Worm (Caenorhabditis elegans) whole organism, midembryonic: Measurements from ENCODE around the gene F45E6.1.

ENCODE experiments used
- T22C8.4 ChIP-seq: fragments of 200-800 bp; sonication (Bioruptor generic); IDR thresholded peaks from 2 replicates; pipeline ENCODE4 v1.3.6; 2022; ENCODE audit warnings: missing genetic modification characterization, missing compliant biosample characterization
- flt-1 ChIP-seq: fragments of 200-800 bp; sonication (Bioruptor generic); IDR thresholded peaks from 2 replicates; pipeline ENCODE4 v1.3.6; 2022; ENCODE audit warnings: missing genetic modification characterization, missing compliant biosample characterization
- tab-1 ChIP-seq: fragments of 200-800 bp; sonication (Bioruptor generic); IDR thresholded peaks from 2 replicates; pipeline ENCODE4 v1.3.6; 2022; ENCODE audit warnings: missing genetic modification characterization, missing compliant biosample characterization
- ztf-29 ChIP-seq: fragments of 200-800 bp; sonication (Bioruptor generic); IDR thresholded peaks from 2 replicates; pipeline ENCODE4 v1.3.6; 2022; ENCODE audit warnings: missing genetic modification reagents, missing genetic modification characterization, missing compliant biosample characterization

DNA sequence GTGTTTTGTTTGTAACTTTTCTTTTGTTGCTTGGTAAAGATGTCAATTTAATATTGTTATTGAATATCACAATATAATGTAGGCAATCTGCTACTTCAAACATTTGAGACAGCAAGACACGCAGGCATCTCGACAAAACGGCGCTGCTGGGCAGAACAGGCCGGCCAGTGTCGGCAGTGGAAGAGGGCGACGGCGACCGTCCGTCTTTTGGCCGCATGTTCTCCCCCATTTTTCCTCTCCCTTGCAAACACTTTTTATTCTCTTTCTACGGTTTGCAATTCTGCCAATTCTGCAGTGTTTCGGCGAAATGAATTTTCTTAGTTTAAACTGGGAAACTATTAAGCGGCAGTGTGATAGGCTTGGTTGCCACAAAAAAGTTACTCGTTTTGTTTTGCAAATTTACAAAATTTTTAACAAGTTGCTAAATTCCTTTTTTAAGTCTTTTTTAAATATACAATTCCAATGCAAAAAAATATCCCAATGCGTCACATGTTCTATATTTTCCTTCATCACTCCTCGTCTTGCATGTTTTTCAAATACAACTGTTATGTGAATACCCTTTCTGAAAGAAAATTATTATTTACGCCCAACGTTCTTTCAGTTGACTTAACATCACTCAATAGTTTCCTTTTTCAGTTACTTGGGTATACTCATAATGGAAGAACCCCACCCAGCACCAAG, 27.8 kb downstream of the F45E6.1 start, which contains the start of gene T18D3.6:
- TF ChIP-seq T22C8.4 (no peak), flt-1 (GFP tag; lab: Robert Waterston, UW) (no peak), tab-1 (GFP tag; lab: Robert Waterston, UW) (no peak), ztf-29 (GFP tag; lab: Robert Waterston, UW) (no peak)
